Worm (Caenorhabditis elegans): ENCODE results near the gene tbc-18.

tbc-18 gene

ce11 chrX:8384642-8385181 lies 6.4 kb downstream of the tbc-18 start, which contains the start of gene F41D9.2:
TSS of gene F41D9.2 (minus strand) at chrX:8384945.
- TF ChIP-seq zfh-2 (GFP tag; conservative IDR thresholded peaks at IDR 0.05) (peak; percentile 29; the same call in 1 of the 2 replicates), lsl-1 (GFP tag; optimal IDR thresholded peaks at IDR 0.05) (no peak)

ce11 chrX:8386068-8386851 lies 7.9 kb downstream of the tbc-18 start:
- TF ChIP-seq lin-40 (tag; optimal IDR thresholded peaks at IDR 0.05): peak; percentile 36
- no peak for TF ChIP-seq F33H1.4 (GFP tag; IDR thresholded peaks at IDR 0.05)
- peak; percentile 18 for TF ChIP-seq somi-1 (GFP tag; optimal IDR thresholded peaks at IDR 0.05)
- no peak for TF ChIP-seq Y67H2A.10 (GFP tag; conservative IDR thresholded peaks at IDR 0.05)
- TF ChIP-seq ztf-6 (GFP tag; IDR thresholded peaks at IDR 0.05): no peak
- TF ChIP-seq Y53F4B.3 (GFP tag; IDR thresholded peaks at IDR 0.05): no peak
- peak; percentile 44 for TF ChIP-seq D2030.7 (GFP tag; IDR thresholded peaks at IDR 0.05)
- no peak for TF ChIP-seq sptf-2 (GFP tag; optimal IDR thresholded peaks at IDR 0.05)
- no peak for TF ChIP-seq nfya-2 (GFP tag; IDR thresholded peaks at IDR 0.05)
- TF ChIP-seq ama-1 (optimal IDR thresholded peaks at IDR 0.05): no peak
- peak in 1 of 2 experiments; percentile 76 for TF ChIP-seq ama-1 (GFP tag; optimal IDR thresholded peaks at IDR 0.05)
- peak; percentile 43 for TF ChIP-seq snpc-1.1 (tag; optimal IDR thresholded peaks at IDR 0.05; ENCODE audit: insufficient read depth)
- TF ChIP-seq snpc-3.4 (tag; optimal IDR thresholded peaks at IDR 0.05): peak; percentile 45
- peak; percentile 7 for TF ChIP-seq ztf-26 (tag; optimal IDR thresholded peaks at IDR 0.05)
- peak; percentile 88 for TF ChIP-seq pbrm-1 (GFP tag; IDR thresholded peaks at IDR 0.05)
- TF ChIP-seq C17E4.6 (GFP tag; IDR thresholded peaks at IDR 0.05): no peak
- TF ChIP-seq lir-1 (GFP tag; conservative IDR thresholded peaks at IDR 0.05): 0 out of 2 replicates have a peak, but pooled peaks have one; percentile 34
- TF ChIP-seq ztf-25 (GFP tag; IDR thresholded peaks at IDR 0.05): peak; percentile 67; the same call in 1 of the 2 replicates
- no peak for TF ChIP-seq F52B5.7 (tag; optimal IDR thresholded peaks at IDR 0.05)
- TF ChIP-seq ztf-18 (tag; optimal IDR thresholded peaks at IDR 0.05): peak; percentile 20
- TF ChIP-seq F49E8.2 (tag; optimal IDR thresholded peaks at IDR 0.05; ENCODE audit: insufficient read depth): no peak
- peak; percentile 33 for TF ChIP-seq mxl-1 (tag; optimal IDR thresholded peaks at IDR 0.05)
- TF ChIP-seq ceh-40 (GFP tag; IDR thresholded peaks at IDR 0.05): peak; percentile 78; the same call in 1 of the 2 replicates
- no peak for TF ChIP-seq mes-4 (tag; optimal IDR thresholded peaks at IDR 0.05)
- peak; percentile 30 for TF ChIP-seq egrh-3 (GFP tag; IDR thresholded peaks at IDR 0.05)
- peak; percentile 95 for TF ChIP-seq tbp1 (GFP tag; optimal IDR thresholded peaks at IDR 0.05)
- no peak for TF ChIP-seq tlf-1 (GFP tag; optimal IDR thresholded peaks at IDR 0.05)
- peak in 1 of 3 experiments; percentile 75 for TF ChIP-seq lin-35 (GFP tag; optimal IDR thresholded peaks at IDR 0.05)
- TF ChIP-seq F55B11.4 (tag; optimal IDR thresholded peaks at IDR 0.05; ENCODE audit: borderline replicate concordance, insufficient read depth): no peak
- TF ChIP-seq madf-10 (tag; optimal IDR thresholded peaks at IDR 0.05): peak; percentile 17
- peak; percentile 65 for TF ChIP-seq dox-1 (GFP tag; IDR thresholded peaks at IDR 0.05)
- peak; percentile 54 for TF ChIP-seq chd-7 (tag; optimal IDR thresholded peaks at IDR 0.05)
- peak; percentile 44 for TF ChIP-seq ZK185.1 (tag; optimal IDR thresholded peaks at IDR 0.05; ENCODE audit: poor library complexity, severe bottlenecking)
- no peak for TF ChIP-seq xnd-1 (tag; optimal IDR thresholded peaks at IDR 0.05)
- TF ChIP-seq die-1 (tag; optimal IDR thresholded peaks at IDR 0.05): peak; percentile 62
- no peak for TF ChIP-seq ztf-3 (GFP tag; optimal IDR thresholded peaks at IDR 0.05)
- TF ChIP-seq F57C9.4 (tag; optimal IDR thresholded peaks at IDR 0.05): no peak
- peak; percentile 60 for TF ChIP-seq F23B12.7 (tag; optimal IDR thresholded peaks at IDR 0.05; ENCODE audit: insufficient read depth)
- no peak for TF ChIP-seq rec-8 (tag; optimal IDR thresholded peaks at IDR 0.05)
- TF ChIP-seq zim-3 (tag; optimal IDR thresholded peaks at IDR 0.05): peak; percentile 55
- no peak for TF ChIP-seq ets-4 (GFP tag; optimal IDR thresholded peaks at IDR 0.05)
- TF ChIP-seq mcd-1 (GFP tag; IDR thresholded peaks at IDR 0.05): 0 out of 2 replicates have a peak, but pooled peaks have one; percentile 9

Data from whole organism, young adult.